Fruit fly (Drosophila melanogaster): Measurements from ENCODE around the gene CG12535.

CG12535 gene

DNA sequence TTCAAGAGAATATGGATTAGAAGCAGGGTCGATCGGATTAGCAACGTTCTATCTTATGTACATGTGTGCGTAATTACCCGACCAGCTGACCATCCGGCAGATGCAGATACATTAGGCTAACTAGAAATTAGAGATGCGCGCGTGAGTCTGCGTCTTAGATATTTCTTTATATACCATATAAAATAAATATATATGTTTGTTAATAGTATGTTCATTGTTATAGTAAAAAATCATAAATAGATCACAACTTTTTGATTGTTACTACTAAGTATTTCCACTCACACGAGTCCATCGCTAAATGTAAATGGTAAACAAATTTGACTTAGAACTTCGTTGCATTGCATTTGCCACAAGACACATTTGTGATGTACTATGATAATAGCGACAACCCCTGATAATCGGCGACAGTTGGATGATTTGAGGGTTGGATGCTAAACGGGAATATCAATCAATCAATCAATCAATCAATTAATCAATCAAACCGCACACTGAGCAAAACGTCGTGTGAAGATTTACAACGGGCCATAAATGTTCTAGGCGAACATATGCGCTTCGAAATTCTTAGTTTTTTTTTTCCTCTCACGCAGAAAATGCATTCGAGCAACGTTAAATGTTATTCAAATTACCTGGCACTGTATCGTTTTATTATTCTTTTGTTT lies 51.8 kb downstream of the CG12535 start:
- TF ChIP-seq CG6654 (GFP tag; optimal IDR thresholded peaks at IDR 0.05): no peak
- TF ChIP-seq CG8924 (tag; optimal IDR thresholded peaks at IDR 0.05): peak; percentile 73
- no peak for TF ChIP-seq Hr39 (optimal IDR thresholded peaks at IDR 0.05)
- no peak for TF ChIP-seq CG15514 (GFP tag; optimal IDR thresholded peaks at IDR 0.05)
- no peak for TF ChIP-seq mam (GFP tag; optimal IDR thresholded peaks at IDR 0.05)
- no peak for TF ChIP-seq amos (GFP tag; IDR thresholded peaks at IDR 0.05; ENCODE audit: partially characterized antibody)
- peak; percentile 56 for TF ChIP-seq gsb-n (tag; optimal IDR thresholded peaks at IDR 0.05)
- 0 out of 2 replicates have a peak, but pooled peaks have one; percentile 16 for TF ChIP-seq sob (GFP tag; IDR thresholded peaks at IDR 0.05)
- no peak for TF ChIP-seq kah (GFP tag; optimal IDR thresholded peaks at IDR 0.05)
- TF ChIP-seq CG34376 (GFP tag; optimal IDR thresholded peaks at IDR 0.05): no peak
- no peak for TF ChIP-seq org-1 (GFP tag; optimal IDR thresholded peaks at IDR 0.05)
- peak; percentile 13 for TF ChIP-seq oc (tag; optimal IDR thresholded peaks at IDR 0.05)
- TF ChIP-seq Aef1 (GFP tag; IDR thresholded peaks at IDR 0.05): 0 out of 3 replicates have a peak, but pooled peaks have one; percentile 14
- TF ChIP-seq CG1603 (tag; optimal IDR thresholded peaks at IDR 0.05): peak; percentile 30
- no peak for TF ChIP-seq Dek (tag; optimal IDR thresholded peaks at IDR 0.05)
- no peak for TF ChIP-seq Adf1 (GFP tag; IDR thresholded peaks at IDR 0.05)
- no peak for TF ChIP-seq wdn (GFP tag; IDR thresholded peaks at IDR 0.05)
- 0 out of 2 replicates have a peak, but pooled peaks have one; percentile 47 for TF ChIP-seq CG6689 (GFP tag; IDR thresholded peaks at IDR 0.05)
- TF ChIP-seq CG7839 (tag; optimal IDR thresholded peaks at IDR 0.05): peak; percentile 51
- no peak for TF ChIP-seq Neu2 (GFP tag; optimal IDR thresholded peaks at IDR 0.05; ENCODE audit: borderline replicate concordance)
- no peak for TF ChIP-seq CG14965 (GFP tag; optimal IDR thresholded peaks at IDR 0.05; ENCODE audit: borderline replicate concordance)
- TF ChIP-seq z (GFP tag; IDR thresholded peaks at IDR 0.05): no peak
- no peak for TF ChIP-seq CG11723 (GFP tag; optimal IDR thresholded peaks at IDR 0.05)
- TF ChIP-seq ab (GFP tag; optimal IDR thresholded peaks at IDR 0.05): no peak
- no peak for TF ChIP-seq tna (GFP tag; IDR thresholded peaks at IDR 0.05; ENCODE audit: partially characterized antibody)
- peak; percentile 44; the same call in 1 of the 3 replicates for TF ChIP-seq Dbx (GFP tag; IDR thresholded peaks at IDR 0.05)
- no peak for TF ChIP-seq peb (GFP tag; IDR thresholded peaks at IDR 0.05)
- TF ChIP-seq CG9817 (tag; optimal IDR thresholded peaks at IDR 0.05): peak; percentile 32
- no peak for TF ChIP-seq CG1647 (GFP tag; optimal IDR thresholded peaks at IDR 0.05)
- no peak for TF ChIP-seq wor (GFP tag; IDR thresholded peaks at IDR 0.05)
- TF ChIP-seq CG8478 (optimal IDR thresholded peaks at IDR 0.05): no peak
- no peak for TF ChIP-seq Six4 (GFP tag; optimal IDR thresholded peaks at IDR 0.05)
- no peak for TF ChIP-seq abd-A (tag; optimal IDR thresholded peaks at IDR 0.05)
- TF ChIP-seq CG6791 (GFP tag; IDR thresholded peaks at IDR 0.05; ENCODE audit: partially characterized antibody): no peak
- no peak for TF ChIP-seq Gug (GFP tag; IDR thresholded peaks at IDR 0.05)
- no peak for TF ChIP-seq bcd (GFP tag; optimal IDR thresholded peaks at IDR 0.05)
- no peak for TF ChIP-seq CkIIα-i1 (GFP tag; IDR thresholded peaks at IDR 0.05)
- no peak for TF ChIP-seq NFAT (GFP tag; IDR thresholded peaks at IDR 0.05)
- no peak for TF ChIP-seq chinmo (GFP tag; IDR thresholded peaks at IDR 0.05; ENCODE audit: partially characterized antibody)
- TF ChIP-seq CG15011 (GFP tag; optimal IDR thresholded peaks at IDR 0.05): no peak
- peak in 1 of 2 experiments; percentile 48 for TF ChIP-seq Hr51 (GFP tag; optimal IDR thresholded peaks at IDR 0.05)
- TF ChIP-seq jigr1 (GFP tag; IDR thresholded peaks at IDR 0.05): no peak
- peak; percentile 45; the same call in 1 of the 3 replicates for TF ChIP-seq CG11695 (GFP tag; IDR thresholded peaks at IDR 0.05)
- no peak for TF ChIP-seq CG7745 (tag; optimal IDR thresholded peaks at IDR 0.05)
- peak; percentile 77 for TF ChIP-seq Dll (GFP tag; IDR thresholded peaks at IDR 0.05; ENCODE audit: partially characterized antibody)
- TF ChIP-seq HHEX (GFP tag; optimal IDR thresholded peaks at IDR 0.05): no peak
- no peak for TF ChIP-seq pnt (GFP tag; optimal IDR thresholded peaks at IDR 0.05)
- no peak for TF ChIP-seq ro (GFP tag; IDR thresholded peaks at IDR 0.05)
- TF ChIP-seq CG15269 (tag; optimal IDR thresholded peaks at IDR 0.05): peak; percentile 48
- no peak for TF ChIP-seq Kr (GFP tag; optimal IDR thresholded peaks at IDR 0.05)
